Worm (Caenorhabditis elegans) whole organism, L2 larva: Measurements from ENCODE around the gene R07D5.2.

ENCODE experiments used
- R02D3.7 ChIP-seq: fragments of 150-350 bp; optimal IDR thresholded peaks from 2 replicates; lab custom pipeline; 2014; ENCODE audit warnings: missing biosample characterization, missing genetic modification characterization
- lin-13 ChIP-seq: fragments of 150-350 bp; optimal IDR thresholded peaks from 2 replicates; lab custom pipeline; 2014; ENCODE audit warnings: missing biosample characterization, missing genetic modification reagents, missing genetic modification characterization
- nhr-11 ChIP-seq: fragments of 150-350 bp; optimal IDR thresholded peaks from 2 replicates; lab custom pipeline; 2014; ENCODE audit warnings: missing biosample characterization, missing genetic modification characterization
- nhr-237 ChIP-seq: fragments of 150-350 bp; optimal IDR thresholded peaks from 2 replicates; lab custom pipeline; 2014; ENCODE audit warnings: missing biosample characterization, missing genetic modification characterization
- nhr-77 ChIP-seq: fragments of 150-350 bp; optimal IDR thresholded peaks from 2 replicates; lab custom pipeline; 2014; ENCODE audit warnings: missing biosample characterization, missing genetic modification characterization
- skn-1 ChIP-seq: sonication (generic microtip); optimal IDR thresholded peaks from 2 replicates; lab custom pipeline; 2017; ENCODE audit warnings: missing biosample characterization, missing genetic modification characterization
- ztf-4 ChIP-seq: fragments of 150-350 bp; optimal IDR thresholded peaks from 2 replicates; lab custom pipeline; 2014; ENCODE audit warnings: missing biosample characterization, missing genetic modification characterization

DNA sequence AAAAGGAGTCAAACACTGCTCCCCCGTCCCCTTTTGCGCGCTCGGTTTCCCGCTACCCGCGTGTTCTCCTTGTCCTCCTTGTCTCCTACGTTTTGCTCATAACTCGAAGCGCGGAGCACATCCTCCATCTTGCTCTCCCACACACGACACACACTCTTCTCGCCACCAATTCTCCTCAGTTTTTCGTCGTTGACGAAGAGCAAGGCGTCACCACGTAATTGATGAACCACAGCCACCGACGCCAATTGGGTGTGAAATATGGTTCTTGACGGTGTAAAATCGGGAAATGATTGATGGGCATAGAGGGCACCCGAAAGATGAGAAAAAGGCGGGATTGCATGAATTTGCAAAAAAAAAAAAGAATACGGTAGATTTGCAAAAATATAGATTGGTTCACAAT, 32.4 kb upstream of the R07D5.2 start:
- TF ChIP-seq nhr-77 (tag; lab: Kevin White, UChicago) (no peak), R02D3.7 (tag; lab: Kevin White, UChicago) (no peak), skn-1 (no peak), lin-13 (GFP tag; lab: Kevin White, UChicago) (no peak), ztf-4 (tag; lab: Kevin White, UChicago) (no peak), nhr-237 (tag; lab: Kevin White, UChicago) (no peak), nhr-11 (tag; lab: Kevin White, UChicago) (no peak)
